Worm (Caenorhabditis elegans): ENCODE results near the gene F17C8.7.

- TF ChIP-seq nhr-28 (tag; optimal IDR thresholded peaks at IDR 0.05): no peak
- no peak for TF ChIP-seq unc-39 (tag; optimal IDR thresholded peaks at IDR 0.05)
- no peak for TF ChIP-seq hmg-1.1 (GFP tag; IDR thresholded peaks at IDR 0.05)
- no peak for TF ChIP-seq ama-1 (optimal IDR thresholded peaks at IDR 0.05)
- no peak for TF ChIP-seq egl-27 (tag; optimal IDR thresholded peaks at IDR 0.05)
- no peak for TF ChIP-seq nhr-11 (tag; optimal IDR thresholded peaks at IDR 0.05)
- no peak for TF ChIP-seq aly-2 (tag; optimal IDR thresholded peaks at IDR 0.05)
- no peak for TF ChIP-seq ceh-44 (GFP tag; IDR thresholded peaks at IDR 0.05)
- TF ChIP-seq spr-1 (tag; optimal IDR thresholded peaks at IDR 0.05): no peak
- TF ChIP-seq ces-1 (GFP tag; optimal IDR thresholded peaks at IDR 0.05): no peak
- TF ChIP-seq F10B5.3 (tag; optimal IDR thresholded peaks at IDR 0.05): no peak
- TF ChIP-seq fkh-10 (GFP tag; optimal IDR thresholded peaks at IDR 0.05): no peak
- TF ChIP-seq nhr-25 (tag; optimal IDR thresholded peaks at IDR 0.05; ENCODE audit: borderline replicate concordance, insufficient read depth): no peak
Measured at ce11 chrIII:4688965-4689364, 46.6 kb upstream of the F17C8.7 start, which contains the start of gene ppat-1.
